Fruit fly (Drosophila melanogaster) whole organism, embryonic: ENCODE data around the gene Sf3b1.
A peak's percentile ranks its signal among the peaks of the same experiment; 100 is the strongest.

ENCODE experiments used
- Awh ChIP-seq: fragments of 200-800 bp; sonication (Bioruptor generic); IDR thresholded peaks from 2 replicates; pipeline ENCODE4, ENCODE4 v1.3.6; 2022; ENCODE audit warnings: missing biosample characterization, missing genetic modification characterization
- CG10209 ChIP-seq: fragments of 200-800 bp; sonication (Bioruptor generic); optimal IDR thresholded peaks from 3 replicates; lab custom pipeline; 2017; ENCODE audit warnings: missing biosample characterization, mild to moderate bottlenecking, missing genetic modification characterization, missing genetic modification reagents
- CG1024 ChIP-seq: fragments of 200-800 bp; sonication (Bioruptor generic); IDR thresholded peaks from 2 replicates; pipeline ENCODE4 v1.3.6; 2022; ENCODE audit warnings: missing biosample characterization, missing genetic modification characterization
- CG10321 ChIP-seq: fragments of 200-800 bp; sonication (Bioruptor generic); IDR thresholded peaks from 2 replicates; pipeline ENCODE4 v1.3.6; 2022; ENCODE audit warnings: missing biosample characterization, missing genetic modification characterization
- CG10565 ChIP-seq: fragments of 200-800 bp; sonication (Bioruptor generic); optimal IDR thresholded peaks from 3 replicates; lab custom pipeline; 2016; ENCODE audit warnings: missing biosample characterization, mild to moderate bottlenecking, missing genetic modification characterization
- CG10959 ChIP-seq: fragments of 200-800 bp; sonication (Bioruptor generic); IDR thresholded peaks from 2 replicates; pipeline ENCODE4 v1.3.6; 2022; ENCODE audit warnings: missing biosample characterization, missing genetic modification characterization
- CG1233 ChIP-seq: fragments of 200-800 bp; sonication (Bioruptor generic); optimal IDR thresholded peaks from 4 replicates; lab custom pipeline; 2018; ENCODE audit warnings: missing biosample characterization, mild to moderate bottlenecking, missing genetic modification characterization
- CG14860 ChIP-seq: fragments of 200-800 bp; sonication (Bioruptor generic); IDR thresholded peaks from 3 replicates; pipeline ENCODE4 v1.3.6; 2022; ENCODE audit warnings: missing biosample characterization, missing genetic modification characterization; ENCODE audit not compliant: partially characterized antibody
- CG17612 ChIP-seq: fragments of 200-800 bp; sonication (Bioruptor generic); IDR thresholded peaks from 2 replicates; pipeline ENCODE4 v1.3.6; 2022; ENCODE audit warnings: missing biosample characterization, missing genetic modification characterization
- CG2120 ChIP-seq: fragments of 200-800 bp; sonication (Bioruptor generic); optimal IDR thresholded peaks from 3 replicates; lab custom pipeline; 2016; ENCODE audit warnings: missing biosample characterization, missing genetic modification characterization
- CG2199 ChIP-seq: fragments of 200-800 bp; sonication (Bioruptor generic); IDR thresholded peaks from 3 replicates; pipeline ENCODE4 v1.3.6; 2022; ENCODE audit warnings: missing biosample characterization, missing genetic modification characterization
- CG2889 ChIP-seq: fragments of 200-800 bp; sonication (Bioruptor generic); IDR thresholded peaks from 3 replicates; pipeline ENCODE4 v1.3.6; 2022; ENCODE audit warnings: missing biosample characterization, missing genetic modification characterization
- CG31388 ChIP-seq: fragments of 200-800 bp; sonication (Bioruptor generic); optimal IDR thresholded peaks from 2 replicates; lab custom pipeline; 2016; ENCODE audit warnings: missing biosample characterization, missing genetic modification characterization
- CG3995 ChIP-seq: fragments of 200-800 bp; sonication (Bioruptor generic); optimal IDR thresholded peaks from 3 replicates; lab custom pipeline; 2016; ENCODE audit warnings: missing biosample characterization, missing genetic modification characterization
- CG6791 ChIP-seq: fragments of 200-800 bp; sonication (Bioruptor generic); IDR thresholded peaks from 3 replicates; pipeline ENCODE4 v1.3.6; 2022; ENCODE audit warnings: missing biosample characterization, missing genetic modification characterization; ENCODE audit not compliant: partially characterized antibody
- CG7963 ChIP-seq: fragments of 200-800 bp; sonication (Bioruptor generic); IDR thresholded peaks from 3 replicates; pipeline ENCODE4 v1.3.6; 2022; ENCODE audit warnings: missing biosample characterization, missing genetic modification characterization; ENCODE audit not compliant: partially characterized antibody
- CG8281 ChIP-seq: fragments of 200-800 bp; sonication (Bioruptor generic); optimal IDR thresholded peaks from 2 replicates; lab custom pipeline; 2018; ENCODE audit warnings: missing biosample characterization, mild to moderate bottlenecking, missing genetic modification characterization, moderate library complexity
- CoRest ChIP-seq: fragments of 200-800 bp; sonication (Bioruptor generic); optimal IDR thresholded peaks from 3 replicates; lab custom pipeline; 2018; ENCODE audit warnings: missing biosample characterization, mild to moderate bottlenecking, missing genetic modification characterization, moderate library complexity
- Dip3 ChIP-seq: fragments of 200-800 bp; sonication (Bioruptor generic); optimal IDR thresholded peaks from 3 replicates; lab custom pipeline; 2016; ENCODE audit warnings: missing biosample characterization, missing genetic modification characterization
- Dp ChIP-seq: fragments of 200-800 bp; sonication (Bioruptor generic); optimal IDR thresholded peaks from 2 replicates; lab custom pipeline; 2018; ENCODE audit warnings: missing biosample characterization, mild to moderate bottlenecking, missing genetic modification characterization, moderate library complexity
- ERR ChIP-seq: fragments of 200-800 bp; sonication (Bioruptor generic); optimal IDR thresholded peaks from 2 replicates; lab custom pipeline; 2016; ENCODE audit warnings: missing biosample characterization, missing genetic modification characterization
- Gsc ChIP-seq: fragments of 200-800 bp; sonication (Bioruptor generic); IDR thresholded peaks from 2 replicates; pipeline ENCODE4 v1.3.6; 2022; ENCODE audit warnings: missing biosample characterization, missing genetic modification characterization
- Max ChIP-seq: fragments of 200-800 bp; sonication (Bioruptor generic); optimal IDR thresholded peaks from 2 replicates; lab custom pipeline; 2016; ENCODE audit warnings: missing biosample characterization, mild to moderate bottlenecking, missing genetic modification characterization
- Med ChIP-seq: fragments of 200-800 bp; sonication (Bioruptor generic); peaks from one replicate; lab custom pipeline; 2016; ENCODE audit warnings: missing biosample characterization, missing genetic modification characterization, mild to moderate bottlenecking, inconsistent platforms, moderate library complexity
- Myb ChIP-seq: fragments of 200-800 bp; sonication (Bioruptor generic); optimal IDR thresholded peaks from 2 replicates; lab custom pipeline; 2016; ENCODE audit warnings: missing biosample characterization, missing genetic modification characterization
- Oli ChIP-seq: fragments of 200-800 bp; sonication (Bioruptor generic); optimal IDR thresholded peaks from 2 replicates; lab custom pipeline; 2018; ENCODE audit warnings: missing biosample characterization, mild to moderate bottlenecking, missing genetic modification characterization, moderate library complexity
- Optix ChIP-seq: fragments of 200-800 bp; sonication (Bioruptor generic); IDR thresholded peaks from 3 replicates; pipeline ENCODE4 v1.3.6; 2022; ENCODE audit warnings: missing biosample characterization, missing genetic modification characterization
- Trl ChIP-seq, 3 experiments: fragments of >200 bp in 2 of 3; fragments of 200-800 bp in 1 of 3; sonication (Bioruptor generic) in 1 of 3; optimal IDR thresholded peaks; 2 replicates in 1 of 3; 3 replicates in 2 of 3; lab custom pipeline; 2016 to 2017; ENCODE audit warnings: missing biosample characterization in 1 of 3, missing genetic modification characterization in 1 of 3
- Xbp1 ChIP-seq: fragments of 200-800 bp; sonication (Bioruptor generic); optimal IDR thresholded peaks from 3 replicates; lab custom pipeline; 2016; ENCODE audit warnings: missing biosample characterization, mild to moderate bottlenecking, missing genetic modification characterization
- ab ChIP-seq: fragments of 200-800 bp; sonication (Bioruptor generic); optimal IDR thresholded peaks from 2 replicates; lab custom pipeline; 2016; ENCODE audit warnings: missing biosample characterization, missing genetic modification characterization
- ac ChIP-seq: fragments of 200-800 bp; sonication (Bioruptor generic); optimal IDR thresholded peaks from 3 replicates; lab custom pipeline; 2017; ENCODE audit warnings: missing biosample characterization, mild to moderate bottlenecking, missing genetic modification characterization
- amos ChIP-seq: fragments of 200-800 bp; sonication (Bioruptor generic); IDR thresholded peaks from 2 replicates; pipeline ENCODE4 v1.3.6; 2022; ENCODE audit warnings: missing biosample characterization, missing genetic modification characterization; ENCODE audit not compliant: partially characterized antibody
- ato ChIP-seq: fragments of 200-800 bp; sonication (Bioruptor generic); IDR thresholded peaks from 2 replicates; pipeline ENCODE4 v1.3.6; 2022; ENCODE audit warnings: missing biosample characterization, missing genetic modification characterization; ENCODE audit not compliant: partially characterized antibody
- bowl ChIP-seq: fragments of 200-800 bp; sonication (Bioruptor generic); IDR thresholded peaks from 2 replicates; pipeline ENCODE4 v1.3.6; 2022; ENCODE audit warnings: missing biosample characterization, missing genetic modification characterization
- ems ChIP-seq: fragments of 200-800 bp; sonication (Bioruptor generic); optimal IDR thresholded peaks from 3 replicates; lab custom pipeline; 2016; ENCODE audit warnings: missing biosample characterization, missing genetic modification characterization
- en ChIP-seq: fragments of 200-800 bp; sonication (Bioruptor generic); optimal IDR thresholded peaks from 2 replicates; lab custom pipeline; 2016; ENCODE audit warnings: missing biosample characterization, missing genetic modification characterization
- insv ChIP-seq, 2 experiments: fragments of 200-800 bp; sonication (Bioruptor generic); optimal IDR thresholded peaks; 3 replicates each; lab custom pipeline; 2016 to 2018; ENCODE audit warnings: missing biosample characterization in 2 of 2, missing genetic modification characterization in 2 of 2
- inv ChIP-seq: fragments of 200-800 bp; sonication (Bioruptor generic); IDR thresholded peaks from 2 replicates; pipeline ENCODE4 v1.3.6; 2022; ENCODE audit warnings: missing biosample characterization, missing genetic modification characterization; ENCODE audit not compliant: partially characterized antibody
- kah ChIP-seq: fragments of 200-800 bp; sonication (Bioruptor generic); optimal IDR thresholded peaks from 2 replicates; lab custom pipeline; 2018; ENCODE audit warnings: missing biosample characterization, mild to moderate bottlenecking, missing genetic modification characterization
- klu ChIP-seq: fragments of 200-800 bp; sonication (Bioruptor generic); IDR thresholded peaks from 2 replicates; pipeline ENCODE4 v1.3.6; 2022; ENCODE audit warnings: missing biosample characterization, missing genetic modification characterization
- lilli ChIP-seq: fragments of 200-800 bp; sonication (Bioruptor generic); optimal IDR thresholded peaks from 3 replicates; lab custom pipeline; 2016; ENCODE audit warnings: missing biosample characterization, missing genetic modification characterization
- nerfin-2 ChIP-seq: fragments of 200-800 bp; sonication (Bioruptor generic); IDR thresholded peaks from 2 replicates; pipeline ENCODE4 v1.3.6; 2022; ENCODE audit warnings: missing biosample characterization, missing genetic modification characterization; ENCODE audit not compliant: partially characterized antibody
- nmo ChIP-seq: fragments of 200-800 bp; sonication (Bioruptor generic); optimal IDR thresholded peaks from 2 replicates; lab custom pipeline; 2018; ENCODE audit warnings: missing biosample characterization, mild to moderate bottlenecking, missing genetic modification characterization, moderate library complexity
- pan ChIP-seq, 4 experiments: fragments of >200 bp in 3 of 4; fragments of 200-800 bp in 1 of 4; sonication (Bioruptor generic) in 1 of 4; optimal IDR thresholded peaks in 3 of 4; IDR thresholded peaks in 1 of 4; 2 replicates each; pipeline versions ENCODE4 v1.3.6 to Lab custom; 2017 to 2022; ENCODE audit warnings: missing biosample characterization in 2 of 4, missing genetic modification characterization in 2 of 4, mixed read lengths in 1 of 4
- pho ChIP-seq: fragments of 200-800 bp; sonication (Bioruptor generic); optimal IDR thresholded peaks from 2 replicates; lab custom pipeline; 2016; ENCODE audit warnings: missing biosample characterization, missing genetic modification characterization
- sd ChIP-seq: fragments of 200-800 bp; sonication (Bioruptor generic); optimal IDR thresholded peaks from 3 replicates; lab custom pipeline; 2018; ENCODE audit warnings: missing biosample characterization, mild to moderate bottlenecking, missing genetic modification characterization, moderate library complexity
- stc ChIP-seq: fragments of 200-800 bp; sonication (Bioruptor generic); IDR thresholded peaks from 2 replicates; pipeline ENCODE4 v1.3.6; 2022; ENCODE audit warnings: missing biosample characterization, missing genetic modification characterization
- tio ChIP-seq: fragments of 200-800 bp; sonication (Bioruptor generic); optimal IDR thresholded peaks from 2 replicates; lab custom pipeline; 2017; ENCODE audit warnings: missing biosample characterization, missing genetic modification characterization, inconsistent platforms
- tup ChIP-seq: fragments of 200-800 bp; sonication (Bioruptor generic); optimal IDR thresholded peaks from 2 replicates; lab custom pipeline; 2016; ENCODE audit warnings: missing biosample characterization, mild to moderate bottlenecking, missing genetic modification characterization, moderate library complexity

Gene Sf3b1

DNA sequence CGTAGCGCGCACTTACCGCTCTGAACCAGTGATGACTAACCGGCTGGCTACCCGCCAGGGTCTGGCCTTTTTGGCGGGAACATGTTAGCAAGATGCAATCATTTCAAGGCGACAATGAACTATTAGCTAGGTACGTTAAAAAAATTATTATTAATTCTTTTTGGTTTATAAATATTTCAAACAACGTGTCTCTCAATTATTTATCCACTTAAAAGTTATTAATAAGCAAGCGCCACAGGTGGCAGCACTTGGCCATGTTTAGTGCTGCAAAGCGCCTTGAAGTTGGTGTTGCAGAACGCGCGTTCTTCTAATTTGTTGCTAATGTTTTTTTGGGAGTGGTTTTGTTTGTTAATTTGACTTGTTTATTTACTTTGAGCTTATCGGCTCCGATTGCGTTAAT is 6.1 kb downstream of the Sf3b1 start, which contains the start of the genes Ipk2 and cold (continued):
- TF ChIP-seq CG6791, result no peak
- peak; percentile 59 for TF ChIP-seq CG3995 (GFP tag; lab: Kevin White, UChicago)
- TF ChIP-seq nmo (GFP tag; lab: Kevin White, UChicago), result peak; percentile 90
- TF ChIP-seq insv (GFP tag; optimal IDR thresholded peaks at IDR 0.05; lab: Kevin White, UChicago), result peak in 1 of 2 experiments; percentile 40
- TF ChIP-seq Dip3, result peak; percentile 84
- no peak for TF ChIP-seq Trl (optimal IDR thresholded peaks at IDR 0.05; lab: Kevin White, UChicago)
- TF ChIP-seq Trl (GFP tag; optimal IDR thresholded peaks at IDR 0.05; lab: Kevin White, UChicago), result peak; percentile 78
- TF ChIP-seq ab (GFP tag; lab: Kevin White, UChicago), result peak; percentile 67
- TF ChIP-seq pho (GFP tag; lab: Kevin White, UChicago), result peak; percentile 89
- 0 out of 3 replicates have a peak, but pooled peaks have one; percentile 22 for TF ChIP-seq CG2199 (GFP tag; lab: Robert Waterston, UW)
- peak; percentile 89 for TF ChIP-seq CoRest
- no peak for TF ChIP-seq ac (GFP tag; lab: Kevin White, UChicago)
- TF ChIP-seq Awh (GFP tag; lab: Robert Waterston, UW), result no peak
- TF ChIP-seq Xbp1 (GFP tag; lab: Kevin White, UChicago), result peak; percentile 88
- peak; percentile 25 for TF ChIP-seq CG31388 (GFP tag; lab: Kevin White, UChicago)
- TF ChIP-seq inv, result no peak
- no peak for TF ChIP-seq bowl (GFP tag; lab: Robert Waterston, UW)
- peak; percentile 13; the same call in 1 of the 2 replicates for TF ChIP-seq nerfin-2 (GFP tag; lab: Robert Waterston, UW)
- TF ChIP-seq CG17612 (GFP tag; lab: Robert Waterston, UW), result peak; percentile 14; the same call in 1 of the 2 replicates
- peak; percentile 57; the same call in 1 of the 3 replicates for TF ChIP-seq Optix
- TF ChIP-seq tup (GFP tag; lab: Kevin White, UChicago), result peak; percentile 88
- no peak for TF ChIP-seq CG14860 (GFP tag; lab: Robert Waterston, UW)
- peak; percentile 34 for TF ChIP-seq CG8281
- TF ChIP-seq Med (GFP tag; lab: Kevin White, UChicago), result peak; percentile 97
- peak; percentile 51 for TF ChIP-seq CG10565
- peak; percentile 84 for TF ChIP-seq ems (GFP tag; lab: Kevin White, UChicago)
- no peak for TF ChIP-seq CG7963 (GFP tag; lab: Robert Waterston, UW)
- no peak for TF ChIP-seq pan (optimal IDR thresholded peaks at IDR 0.05; lab: Kevin White, UChicago)
- no peak for TF ChIP-seq pan (GFP tag; optimal IDR thresholded peaks at IDR 0.05 in 1 of 2, IDR thresholded peaks at IDR 0.05 in 1 of 2)
- no peak for TF ChIP-seq tio
- TF ChIP-seq CG2120 (GFP tag; lab: Kevin White, UChicago), result peak; percentile 90
- no peak; the same call in 1 of the 2 replicates for TF ChIP-seq amos (GFP tag; lab: Robert Waterston, UW)
- TF ChIP-seq CG1233, result peak; percentile 77
- TF ChIP-seq ato (GFP tag; lab: Robert Waterston, UW), result peak; percentile 40; the same call in 1 of the 2 replicates
- peak; percentile 93 for TF ChIP-seq lilli (GFP tag; lab: Kevin White, UChicago)
- TF ChIP-seq kah, result peak; percentile 94
- no peak for TF ChIP-seq sd
- no peak for TF ChIP-seq stc
- TF ChIP-seq CG10209 (GFP tag; lab: Kevin White, UChicago), result peak; percentile 85
- peak; percentile 42 for TF ChIP-seq ERR (GFP tag; lab: Kevin White, UChicago)
- TF ChIP-seq en, result no peak
- TF ChIP-seq Oli (tag; lab: Kevin White, UChicago), result peak; percentile 71
- TF ChIP-seq klu, result peak; percentile 79
- TF ChIP-seq Myb (GFP tag; lab: Kevin White, UChicago), result peak; percentile 63
- no peak for TF ChIP-seq CG10321 (GFP tag; lab: Robert Waterston, UW)
- TF ChIP-seq CG2889 (GFP tag; lab: Robert Waterston, UW), result no peak
- 0 out of 2 replicates have a peak, but pooled peaks have one; percentile 26 for TF ChIP-seq Gsc (GFP tag; lab: Robert Waterston, UW)
- TF ChIP-seq CG1024 (GFP tag; lab: Robert Waterston, UW), result peak; percentile 63; the same call in 1 of the 2 replicates
- peak; percentile 89 for TF ChIP-seq Max
- TF ChIP-seq Dp (GFP tag; lab: Kevin White, UChicago), result peak; percentile 63
- peak; percentile 28; the same call in 1 of the 2 replicates for TF ChIP-seq CG10959 (GFP tag; lab: Robert Waterston, UW)
